Worm (Caenorhabditis elegans) whole organism, mixed stage, embryonic: Measurements from ENCODE around the gene tsp-3.

Source experiments
- M03D4.4 ChIP-seq: sonication (generic microtip); optimal IDR thresholded peaks from 2 replicates; lab custom pipeline; 2017; ENCODE audit warnings: mild to moderate bottlenecking, missing genetic modification characterization, missing compliant biosample characterization
- bed-3 ChIP-seq: fragments of 200-800 bp; sonication (Bioruptor generic); optimal IDR thresholded peaks from 3 replicates; lab custom pipeline; 2018; ENCODE audit warnings: mild to moderate bottlenecking, missing genetic modification characterization, moderate library complexity, missing compliant biosample characterization
- blmp-1 ChIP-seq: fragments of 150-350 bp; optimal IDR thresholded peaks from 2 replicates; lab custom pipeline; 2014; ENCODE audit warnings: missing biosample characterization, missing genetic modification characterization
- ceh-39 ChIP-seq: fragments of 150-350 bp; optimal IDR thresholded peaks from 2 replicates; lab custom pipeline; 2014; ENCODE audit warnings: missing biosample characterization, missing genetic modification characterization
- ceh-43 ChIP-seq: fragments of 200-800 bp; sonication (Bioruptor generic); optimal IDR thresholded peaks from 2 replicates; lab custom pipeline; 2018; ENCODE audit warnings: mild to moderate bottlenecking, missing genetic modification characterization, moderate library complexity, missing compliant biosample characterization
- ceh-83 ChIP-seq: fragments of 200-800 bp; sonication (Bioruptor generic); optimal IDR thresholded peaks from 2 replicates; lab custom pipeline; 2018; ENCODE audit warnings: mild to moderate bottlenecking, missing genetic modification characterization, missing compliant biosample characterization
- ces-1 ChIP-seq: fragments of 150-350 bp; optimal IDR thresholded peaks from 2 replicates; lab custom pipeline; 2014; ENCODE audit warnings: missing biosample characterization, missing genetic modification reagents, missing genetic modification characterization
- cnd-1 ChIP-seq: fragments of 200-800 bp; sonication (Bioruptor generic); optimal IDR thresholded peaks from 2 replicates; lab custom pipeline; 2018; ENCODE audit warnings: mild to moderate bottlenecking, missing genetic modification characterization, missing compliant biosample characterization
- drap-1 ChIP-seq: fragments of 200-800 bp; sonication (Bioruptor generic); optimal IDR thresholded peaks from 3 replicates; lab custom pipeline; 2018; ENCODE audit warnings: mild to moderate bottlenecking, missing genetic modification characterization, missing compliant biosample characterization
- elt-1 ChIP-seq: sonication (generic microtip); optimal IDR thresholded peaks from 2 replicates; lab custom pipeline; 2017; ENCODE audit warnings: missing genetic modification characterization, mild to moderate bottlenecking, missing compliant biosample characterization, antibody characterized with exemption, moderate library complexity, borderline replicate concordance; ENCODE audit not compliant: insufficient read depth
- flh-1 ChIP-seq: fragments of 200-800 bp; sonication (Bioruptor generic); optimal IDR thresholded peaks from 2 replicates; lab custom pipeline; 2018; ENCODE audit warnings: mild to moderate bottlenecking, missing genetic modification characterization, moderate library complexity, missing compliant biosample characterization
- ham-2 ChIP-seq: fragments of 200-800 bp; sonication (Bioruptor generic); optimal IDR thresholded peaks from 2 replicates; lab custom pipeline; 2018; ENCODE audit warnings: mild to moderate bottlenecking, missing genetic modification characterization, missing compliant biosample characterization
- hlh-1 ChIP-seq: fragments of 150-350 bp; optimal IDR thresholded peaks from 2 replicates; lab custom pipeline; 2014; ENCODE audit warnings: missing biosample characterization, missing genetic modification reagents, missing genetic modification characterization
- lin-32 ChIP-seq: fragments of 200-800 bp; sonication (Bioruptor generic); optimal IDR thresholded peaks from 2 replicates; lab custom pipeline; 2018; ENCODE audit warnings: mild to moderate bottlenecking, missing genetic modification characterization, missing compliant biosample characterization
- lsy-2 ChIP-seq: fragments of 150-350 bp; optimal IDR thresholded peaks from 2 replicates; lab custom pipeline; 2014; ENCODE audit warnings: missing biosample characterization, missing genetic modification characterization
- mab-5 ChIP-seq: fragments of 150-350 bp; optimal IDR thresholded peaks from 2 replicates; lab custom pipeline; 2014; ENCODE audit warnings: missing biosample characterization, missing genetic modification characterization
- mep-1 ChIP-seq: fragments of 150-350 bp; optimal IDR thresholded peaks from 2 replicates; lab custom pipeline; 2017; ENCODE audit warnings: missing biosample characterization, missing genetic modification reagents, missing genetic modification characterization, inconsistent platforms
- mls-2 ChIP-seq: sonication (generic microtip); optimal IDR thresholded peaks from 2 replicates; lab custom pipeline; 2016; ENCODE audit warnings: mild to moderate bottlenecking, missing genetic modification characterization, moderate library complexity, missing compliant biosample characterization
- nhr-12 ChIP-seq: fragments of 150-350 bp; optimal IDR thresholded peaks from 2 replicates; lab custom pipeline; 2014; ENCODE audit warnings: missing biosample characterization, missing genetic modification characterization
- nhr-2 ChIP-seq: fragments of 150-350 bp; optimal IDR thresholded peaks from 2 replicates; lab custom pipeline; 2014; ENCODE audit warnings: missing biosample characterization, missing genetic modification characterization
- nhr-237 ChIP-seq: fragments of 150-350 bp; optimal IDR thresholded peaks from 2 replicates; lab custom pipeline; 2014; ENCODE audit warnings: missing biosample characterization, missing genetic modification characterization
- nhr-28 ChIP-seq: fragments of 150-350 bp; optimal IDR thresholded peaks from 2 replicates; lab custom pipeline; 2014; ENCODE audit warnings: missing biosample characterization, missing genetic modification characterization
- nhr-76 ChIP-seq: sonication (generic microtip); optimal IDR thresholded peaks from 2 replicates; lab custom pipeline; 2017; ENCODE audit warnings: missing biosample characterization, missing genetic modification characterization
- pha-4 ChIP-seq: fragments of 150-350 bp; optimal IDR thresholded peaks from 2 replicates; lab custom pipeline; 2018; ENCODE audit warnings: missing biosample characterization, missing genetic modification reagents, missing genetic modification characterization
- sem-2 ChIP-seq: fragments of 200-800 bp; sonication (Bioruptor generic); optimal IDR thresholded peaks from 2 replicates; lab custom pipeline; 2018; ENCODE audit warnings: mild to moderate bottlenecking, missing genetic modification characterization, missing compliant biosample characterization
- snpc-4 ChIP-seq: fragments of 150-350 bp; optimal IDR thresholded peaks from 2 replicates; lab custom pipeline; 2014; ENCODE audit warnings: missing biosample characterization, missing genetic modification characterization
- sptf-1 ChIP-seq: sonication (generic microtip); optimal IDR thresholded peaks from 2 replicates; lab custom pipeline; 2017; ENCODE audit warnings: mild to moderate bottlenecking, missing genetic modification characterization, moderate library complexity, missing compliant biosample characterization
- tbx-8 ChIP-seq: fragments of 200-800 bp; sonication (Bioruptor generic); optimal IDR thresholded peaks from 2 replicates; lab custom pipeline; 2018; ENCODE audit warnings: mild to moderate bottlenecking, missing genetic modification characterization, moderate library complexity, missing compliant biosample characterization
- unc-120 ChIP-seq: sonication (generic microtip); optimal IDR thresholded peaks from 2 replicates; lab custom pipeline; 2017; ENCODE audit warnings: missing genetic modification characterization, missing compliant biosample characterization; ENCODE audit not compliant: poor library complexity, severe bottlenecking
- unc-39 ChIP-seq: fragments of 150-350 bp; optimal IDR thresholded peaks from 2 replicates; lab custom pipeline; 2014; ENCODE audit warnings: missing biosample characterization, missing genetic modification characterization
- unc-62 ChIP-seq: fragments of 150-350 bp; optimal IDR thresholded peaks from 2 replicates; lab custom pipeline; 2014; ENCODE audit warnings: missing biosample characterization, missing genetic modification reagents, missing genetic modification characterization
- zip-8 ChIP-seq: fragments of 150-350 bp; optimal IDR thresholded peaks from 2 replicates; lab custom pipeline; 2014; ENCODE audit warnings: missing biosample characterization, missing genetic modification characterization
- ztf-11 ChIP-seq: fragments of 150-350 bp; optimal IDR thresholded peaks from 2 replicates; lab custom pipeline; 2014; ENCODE audit warnings: missing biosample characterization, missing genetic modification characterization

Gene tsp-3

DNA sequence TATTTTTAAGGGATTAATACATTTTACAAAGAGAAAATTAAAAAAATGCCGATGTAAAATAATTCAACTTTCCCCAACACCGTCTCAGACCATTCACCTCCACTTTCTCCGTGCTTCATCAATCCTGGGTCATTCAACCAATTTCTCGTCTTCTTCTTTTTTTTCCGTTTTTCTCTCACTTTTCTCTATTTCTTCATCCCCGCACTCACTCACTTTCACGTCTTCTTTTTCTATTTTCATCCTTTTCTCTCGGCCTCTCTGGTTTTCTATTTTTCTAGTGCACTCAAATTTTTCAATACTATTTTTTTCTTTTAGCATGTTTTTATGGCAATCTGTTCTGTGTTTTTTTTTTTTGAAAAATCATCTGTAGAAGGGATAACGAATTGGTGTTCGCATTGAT, 3.2 kb downstream of the tsp-3 start:
- TF ChIP-seq sptf-1 (tag; lab: Kevin White, UChicago) = no peak
- peak; percentile 45 for TF ChIP-seq ces-1
- TF ChIP-seq blmp-1 (tag; lab: Kevin White, UChicago) = peak; percentile 23

DNA sequence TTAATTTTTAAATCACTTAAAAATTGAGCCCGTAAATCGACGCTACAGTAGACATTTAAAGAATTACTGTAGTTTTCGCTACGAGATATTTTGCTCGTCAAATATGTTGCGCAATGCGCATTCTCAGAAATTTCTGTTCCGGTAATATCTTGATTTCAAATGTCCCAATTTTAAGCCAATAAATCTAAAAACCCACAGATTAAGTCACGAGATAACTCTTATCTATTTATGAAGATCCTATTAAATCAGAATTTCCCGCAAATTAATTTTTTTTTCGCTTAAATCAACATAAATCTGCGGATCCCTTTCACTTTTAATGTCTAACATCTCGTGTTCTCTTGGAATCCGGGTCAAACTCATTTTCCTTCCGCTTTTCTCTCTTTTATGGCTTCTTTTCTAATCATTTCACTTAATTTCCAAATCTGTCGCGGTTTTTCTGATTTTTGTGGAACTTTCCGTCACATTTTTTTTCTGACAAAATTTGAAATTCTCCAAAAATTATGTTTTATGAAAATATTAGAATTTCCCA, 4.1 kb downstream of the tsp-3 start:
- peak; percentile 32 for TF ChIP-seq elt-1
- TF ChIP-seq blmp-1 (tag; lab: Kevin White, UChicago) = peak; percentile 61
- TF ChIP-seq flh-1 = no peak

DNA sequence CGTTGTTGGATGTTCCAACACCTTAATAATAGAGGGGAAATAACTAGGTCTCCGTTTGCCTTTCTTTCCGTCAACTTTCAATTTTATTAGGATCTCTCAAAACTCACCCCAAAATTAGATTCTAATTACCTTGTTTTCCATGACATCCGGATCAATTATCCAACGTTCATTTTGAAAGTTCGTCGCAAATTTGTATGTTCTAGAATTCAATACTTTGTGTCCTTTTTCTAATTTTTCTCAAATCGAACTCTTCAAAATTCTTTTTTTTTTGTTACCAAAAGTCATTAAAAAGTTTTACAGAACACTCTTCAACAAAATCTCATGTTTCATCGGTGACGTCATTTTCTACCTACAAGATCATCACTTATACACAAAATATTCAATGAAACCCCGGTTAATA, 10.3 kb downstream of the tsp-3 start, which contains the start of gene Y43F4A.1:
Y43F4A.1 (plus strand) TSS at position 301 of the 400 bp plus-strand sequence.
- TF ChIP-seq hlh-1 (tag; lab: Kevin White, UChicago) = no peak
- no peak for TF ChIP-seq cnd-1 (tag; lab: Kevin White, UChicago)

DNA sequence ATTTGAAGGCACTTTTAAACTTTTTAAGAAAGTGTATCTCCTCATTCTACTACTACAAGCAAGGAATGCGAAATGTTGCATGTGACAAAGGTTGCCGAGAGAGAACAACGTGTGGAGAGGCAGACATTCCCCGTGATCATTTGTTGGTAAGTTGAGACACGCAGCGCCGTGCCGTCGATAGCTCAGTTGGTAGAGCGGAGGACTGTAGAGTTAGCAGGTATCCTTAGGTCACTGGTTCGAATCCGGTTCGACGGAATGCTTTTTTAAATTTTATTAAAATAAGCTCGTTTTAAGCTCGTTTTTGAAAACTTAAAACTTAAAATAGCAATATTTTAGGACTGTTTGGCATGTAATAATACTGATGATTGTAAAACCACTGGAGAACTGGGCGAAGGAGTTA, 11.9 kb downstream of the tsp-3 start:
- TF ChIP-seq ztf-11 = no peak
- TF ChIP-seq lsy-2 (tag; lab: Kevin White, UChicago) = no peak
- no peak for TF ChIP-seq nhr-76 (tag; lab: Kevin White, UChicago)
- no peak for TF ChIP-seq hlh-1 (tag; lab: Kevin White, UChicago)
- no peak for TF ChIP-seq nhr-12 (tag; lab: Kevin White, UChicago)
- no peak for TF ChIP-seq ceh-43 (GFP tag; lab: Kevin White, UChicago)
- TF ChIP-seq nhr-2 = no peak
- TF ChIP-seq mls-2 (tag; lab: Kevin White, UChicago) = no peak
- TF ChIP-seq unc-120 (tag; lab: Kevin White, UChicago) = peak; percentile 3
- TF ChIP-seq pha-4 (tag; lab: Kevin White, UChicago) = no peak
- no peak for TF ChIP-seq drap-1
- no peak for TF ChIP-seq zip-8 (tag; lab: Kevin White, UChicago)
- peak; percentile 15 for TF ChIP-seq M03D4.4 (tag; lab: Kevin White, UChicago)
- no peak for TF ChIP-seq flh-1
- TF ChIP-seq bed-3 (GFP tag; lab: Kevin White, UChicago) = no peak
- no peak for TF ChIP-seq unc-39 (tag; lab: Kevin White, UChicago)
- peak; percentile 3 for TF ChIP-seq ham-2
- no peak for TF ChIP-seq snpc-4 (tag; lab: Kevin White, UChicago)
- no peak for TF ChIP-seq tbx-8 (GFP tag; lab: Kevin White, UChicago)
- no peak for TF ChIP-seq nhr-237 (tag; lab: Kevin White, UChicago)
- TF ChIP-seq, all 35 proteins: peak for 3

DNA sequence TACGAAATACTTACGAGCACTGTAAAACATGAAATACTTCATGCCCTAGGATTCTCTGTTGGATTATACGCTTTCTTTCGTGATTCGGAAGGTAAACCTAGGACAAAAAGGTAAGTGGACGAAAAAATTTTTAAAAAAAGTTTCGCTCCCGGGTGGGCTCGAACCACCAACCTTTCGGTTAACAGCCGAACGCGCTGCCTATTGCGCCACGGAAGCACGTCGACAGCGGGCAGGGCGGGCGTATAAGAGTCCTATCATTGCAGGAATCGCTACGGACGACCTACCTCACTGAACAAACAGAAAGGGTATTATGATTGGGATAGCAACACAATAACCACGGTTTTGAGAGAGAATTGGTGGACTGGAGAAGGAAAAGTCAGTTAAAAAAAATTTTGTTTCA, 12.6 kb downstream of the tsp-3 start:
- TF ChIP-seq bed-3 (GFP tag; lab: Kevin White, UChicago) (peak; percentile 11), cnd-1 (tag; lab: Kevin White, UChicago) (peak; percentile 82), elt-1 (no peak), lin-32 (peak; percentile 51), nhr-28 (tag; lab: Kevin White, UChicago) (no peak), mls-2 (tag; lab: Kevin White, UChicago) (peak; percentile 35), ceh-43 (GFP tag; lab: Kevin White, UChicago) (no peak), sem-2 (GFP tag; lab: Kevin White, UChicago) (peak; percentile 57), mab-5 (no peak), mep-1 (tag; lab: Kevin White, UChicago) (no peak), pha-4 (tag; lab: Kevin White, UChicago) (no peak), tbx-8 (GFP tag; lab: Kevin White, UChicago) (peak; percentile 23), ceh-83 (GFP tag; lab: Kevin White, UChicago) (no peak), zip-8 (tag; lab: Kevin White, UChicago) (no peak), drap-1 (peak; percentile 60), M03D4.4 (tag; lab: Kevin White, UChicago) (peak; percentile 83), ham-2 (peak; percentile 40), nhr-76 (tag; lab: Kevin White, UChicago) (no peak), unc-120 (tag; lab: Kevin White, UChicago) (peak; percentile 40), unc-62 (GFP tag; lab: Kevin White, UChicago) (no peak), ceh-39 (tag; lab: Kevin White, UChicago) (no peak), sptf-1 (tag; lab: Kevin White, UChicago) (peak; percentile 79)
- TF ChIP-seq, all 35 proteins: peak for 11
